Fruit fly (Drosophila melanogaster): ENCODE data around the gene CCT2.
A peak's percentile ranks its signal among the peaks of the same experiment; 100 is the strongest.

Gene CCT2

dm6 chrX:9108387-9108786, 19.1 kb downstream of the CCT2 start, which contains the start of gene AP-1gamma (continued):
- TF ChIP-seq Max (GFP tag; optimal IDR thresholded peaks at IDR 0.05) (no peak), hkb (optimal IDR thresholded peaks at IDR 0.05) (no peak), hkb (GFP tag; IDR thresholded peaks at IDR 0.05) (no peak), gsb (GFP tag; IDR thresholded peaks at IDR 0.05) (no peak), Antp (GFP tag; optimal IDR thresholded peaks at IDR 0.05) (no peak), CG5180 (GFP tag; optimal IDR thresholded peaks at IDR 0.05) (peak; percentile 2), CG18599 (GFP tag; optimal IDR thresholded peaks at IDR 0.05) (peak; percentile 1), CG2120 (GFP tag; optimal IDR thresholded peaks at IDR 0.05) (no peak), CG2129 (GFP tag; IDR thresholded peaks at IDR 0.05; ENCODE audit: partially characterized antibody) (no peak), CG34376 (GFP tag; optimal IDR thresholded peaks at IDR 0.05) (peak; percentile 76), pfk (GFP tag; optimal IDR thresholded peaks at IDR 0.05) (peak; percentile 72), bbx (GFP tag; IDR thresholded peaks at IDR 0.05; ENCODE audit: partially characterized antibody) (no peak), grn (GFP tag; optimal IDR thresholded peaks at IDR 0.05) (peak; percentile 40), GATAe (GFP tag; conservative IDR thresholded peaks at IDR 0.05) (peak; percentile 33; the same call in 1 of the 2 replicates), Deaf1 (tag; optimal IDR thresholded peaks at IDR 0.05) (peak; percentile 82)

dm6 chrX:9109072-9109844, 19.9 kb downstream of the CCT2 start:
- TF ChIP-seq CG8944 (GFP tag; optimal IDR thresholded peaks at IDR 0.05), result peak; percentile 55
- TF ChIP-seq Fer3 (tag; optimal IDR thresholded peaks at IDR 0.05), result peak; percentile 18
- TF ChIP-seq Tbp (GFP tag; optimal IDR thresholded peaks at IDR 0.05), result no peak
- TF ChIP-seq Taf1 (GFP tag; IDR thresholded peaks at IDR 0.05), result no peak; the same call in 1 of the 2 replicates
- TF ChIP-seq Pdp1 (GFP tag; optimal IDR thresholded peaks at IDR 0.05), result peak; percentile 51 to 63
- TF ChIP-seq gro (GFP tag; optimal IDR thresholded peaks at IDR 0.05), result peak; percentile 56
- peak; percentile 68 for TF ChIP-seq CG12659 (GFP tag; optimal IDR thresholded peaks at IDR 0.05)
- TF ChIP-seq slou (GFP tag; optimal IDR thresholded peaks at IDR 0.05), result no peak
- TF ChIP-seq CG7987 (GFP tag; optimal IDR thresholded peaks at IDR 0.05), result no peak
- TF ChIP-seq CG7372 (GFP tag; IDR thresholded peaks at IDR 0.05), result no peak
- no peak for TF ChIP-seq slp2 (GFP tag; optimal IDR thresholded peaks at IDR 0.05)
- no peak for TF ChIP-seq CG11247 (GFP tag; IDR thresholded peaks at IDR 0.05)
- TF ChIP-seq pb (GFP tag; optimal IDR thresholded peaks at IDR 0.05), result peak; percentile 50
- no peak for TF ChIP-seq CG8290 (GFP tag; optimal IDR thresholded peaks at IDR 0.05)
- TF ChIP-seq CG8290 (tag; optimal IDR thresholded peaks at IDR 0.05), result peak; percentile 12 to 63
- 0 out of 3 replicates have a peak, but pooled peaks have one; percentile 15 for TF ChIP-seq CG16813 (GFP tag; IDR thresholded peaks at IDR 0.05; ENCODE audit: partially characterized antibody)
- TF ChIP-seq Oaz (GFP tag; IDR thresholded peaks at IDR 0.05), result no peak
- peak; percentile 13 for TF ChIP-seq CG12299 (tag; optimal IDR thresholded peaks at IDR 0.05)
- TF ChIP-seq CG18262 (tag; optimal IDR thresholded peaks at IDR 0.05), result peak; percentile 61
- peak; percentile 28 for TF ChIP-seq CG33557 (GFP tag; optimal IDR thresholded peaks at IDR 0.05)
- TF ChIP-seq CG10654 (GFP tag; optimal IDR thresholded peaks at IDR 0.05), result peak; percentile 19
- TF ChIP-seq CG18476 (GFP tag; optimal IDR thresholded peaks at IDR 0.05), result peak; percentile 55
- TF ChIP-seq CG34422 (GFP tag; IDR thresholded peaks at IDR 0.05), result 0 out of 3 replicates have a peak, but pooled peaks have one; percentile 41
- TF ChIP-seq lab (GFP tag; optimal IDR thresholded peaks at IDR 0.05), result peak; percentile 34
- peak; percentile 72 for TF ChIP-seq phol (tag; optimal IDR thresholded peaks at IDR 0.05)
- TF ChIP-seq fd102C (GFP tag; optimal IDR thresholded peaks at IDR 0.05), result no peak
- TF ChIP-seq caup (GFP tag; optimal IDR thresholded peaks at IDR 0.05; ENCODE audit: severe bottlenecking), result no peak
- TF ChIP-seq CG9797 (GFP tag; optimal IDR thresholded peaks at IDR 0.05), result peak; percentile 69
- TF ChIP-seq hkb (optimal IDR thresholded peaks at IDR 0.05), result no peak
- TF ChIP-seq hkb (GFP tag; IDR thresholded peaks at IDR 0.05), result peak; percentile 45; the same call in 1 of the 2 replicates
- no peak for TF ChIP-seq kay (GFP tag; optimal IDR thresholded peaks at IDR 0.05)
- peak; percentile 53 for TF ChIP-seq Chrac-16 (GFP tag; optimal IDR thresholded peaks at IDR 0.05)
- TF ChIP-seq Bteb2 (GFP tag; optimal IDR thresholded peaks at IDR 0.05), result peak; percentile 26
- TF ChIP-seq CG12071 (GFP tag; optimal IDR thresholded peaks at IDR 0.05), result peak; percentile 17
- TF ChIP-seq Blimp-1 (GFP tag; optimal IDR thresholded peaks at IDR 0.05), result peak; percentile 28
